Worm (Caenorhabditis elegans) whole organism, L2 larva: ENCODE results near the gene idpc-4.

Experiments used
- C34F6.9 ChIP-seq: fragments of 150-350 bp; optimal IDR thresholded peaks from 2 replicates; lab custom pipeline; 2014; ENCODE audit warnings: missing biosample characterization, missing genetic modification characterization
- R02D3.7 ChIP-seq: fragments of 150-350 bp; optimal IDR thresholded peaks from 2 replicates; lab custom pipeline; 2014; ENCODE audit warnings: missing biosample characterization, missing genetic modification characterization
- Y55F3AM.14 ChIP-seq: fragments of 200-800 bp; sonication (Bioruptor generic); optimal IDR thresholded peaks from 2 replicates; lab custom pipeline; 2018; ENCODE audit warnings: mild to moderate bottlenecking, missing genetic modification characterization, missing compliant biosample characterization
- alr-1 ChIP-seq: fragments of 150-350 bp; optimal IDR thresholded peaks from 2 replicates; lab custom pipeline; 2014; ENCODE audit warnings: missing biosample characterization, missing genetic modification characterization
- aly-2 ChIP-seq: fragments of 150-350 bp; optimal IDR thresholded peaks from 2 replicates; lab custom pipeline; 2014; ENCODE audit warnings: missing biosample characterization, missing genetic modification characterization
- ama-1 ChIP-seq: fragments of 150-350 bp; optimal IDR thresholded peaks from 2 replicates; lab custom pipeline; 2018; ENCODE audit warnings: inconsistent platforms
- blmp-1 ChIP-seq: sonication (generic microtip); optimal IDR thresholded peaks from 2 replicates; lab custom pipeline; 2017; ENCODE audit warnings: missing genetic modification characterization, mild to moderate bottlenecking, missing compliant biosample characterization, antibody characterized with exemption, moderate library complexity; ENCODE audit not compliant: insufficient read depth
- ceh-16 ChIP-seq: fragments of 150-350 bp; optimal IDR thresholded peaks from 2 replicates; lab custom pipeline; 2014; ENCODE audit warnings: missing biosample characterization, missing genetic modification characterization
- ceh-82 ChIP-seq: fragments of 150-350 bp; optimal IDR thresholded peaks from 2 replicates; lab custom pipeline; 2014; ENCODE audit warnings: missing biosample characterization, missing genetic modification characterization
- crh-2 ChIP-seq: sonication (generic microtip); optimal IDR thresholded peaks from 2 replicates; lab custom pipeline; 2017; ENCODE audit warnings: missing biosample characterization, missing genetic modification characterization
- dmd-4 ChIP-seq: sonication (generic microtip); optimal IDR thresholded peaks from 2 replicates; lab custom pipeline; 2017; ENCODE audit warnings: missing biosample characterization, missing genetic modification characterization
- elt-1 ChIP-seq: fragments of 150-350 bp; optimal IDR thresholded peaks from 2 replicates; lab custom pipeline; 2014; ENCODE audit warnings: missing biosample characterization, missing genetic modification characterization
- fos-1 ChIP-seq: fragments of 150-350 bp; optimal IDR thresholded peaks from 2 replicates; lab custom pipeline; 2014; ENCODE audit warnings: missing biosample characterization, missing genetic modification characterization
- gmeb-1 ChIP-seq: fragments of 150-350 bp; optimal IDR thresholded peaks from 2 replicates; lab custom pipeline; 2014; ENCODE audit warnings: missing biosample characterization, missing genetic modification characterization
- lin-11 ChIP-seq: fragments of 150-350 bp; sonication (generic microtip); optimal IDR thresholded peaks from 2 replicates; lab custom pipeline; 2014; ENCODE audit warnings: missing biosample characterization, missing genetic modification characterization, inconsistent platforms, mixed read lengths
- lin-13 ChIP-seq: fragments of 150-350 bp; optimal IDR thresholded peaks from 2 replicates; lab custom pipeline; 2014; ENCODE audit warnings: missing biosample characterization, missing genetic modification reagents, missing genetic modification characterization
- lin-39 ChIP-seq: fragments of 150-350 bp; optimal IDR thresholded peaks from 2 replicates; lab custom pipeline; 2014; ENCODE audit warnings: missing biosample characterization, missing genetic modification reagents, missing genetic modification characterization
- mab-5 ChIP-seq: fragments of 150-350 bp; optimal IDR thresholded peaks from 2 replicates; lab custom pipeline; 2014; ENCODE audit warnings: missing biosample characterization, missing genetic modification characterization
- mbf-1 ChIP-seq: sonication (generic microtip); optimal IDR thresholded peaks from 2 replicates; lab custom pipeline; 2017; ENCODE audit warnings: missing biosample characterization, missing genetic modification characterization
- mdl-1 ChIP-seq, 2 experiments: fragments of 150-350 bp in 1 of 2; sonication (generic microtip) in 1 of 2; optimal IDR thresholded peaks; 2 replicates each; lab custom pipeline; 2017; ENCODE audit warnings: missing biosample characterization in 2 of 2, missing genetic modification characterization in 2 of 2
- nhr-10 ChIP-seq: sonication (generic microtip); optimal IDR thresholded peaks from 2 replicates; lab custom pipeline; 2017; ENCODE audit warnings: missing biosample characterization, missing genetic modification characterization
- nhr-11 ChIP-seq: fragments of 150-350 bp; optimal IDR thresholded peaks from 2 replicates; lab custom pipeline; 2014; ENCODE audit warnings: missing biosample characterization, missing genetic modification characterization
- nhr-129 ChIP-seq: fragments of 150-350 bp; optimal IDR thresholded peaks from 2 replicates; lab custom pipeline; 2014; ENCODE audit warnings: missing biosample characterization, missing genetic modification characterization
- nhr-21 ChIP-seq: fragments of 150-350 bp; optimal IDR thresholded peaks from 2 replicates; lab custom pipeline; 2014; ENCODE audit warnings: missing biosample characterization, missing genetic modification characterization
- nhr-23 ChIP-seq: fragments of 150-350 bp; optimal IDR thresholded peaks from 2 replicates; lab custom pipeline; 2014; ENCODE audit warnings: missing biosample characterization, missing genetic modification reagents, missing genetic modification characterization
- nhr-237 ChIP-seq: fragments of 150-350 bp; optimal IDR thresholded peaks from 2 replicates; lab custom pipeline; 2014; ENCODE audit warnings: missing biosample characterization, missing genetic modification characterization
- nhr-25 ChIP-seq: fragments of 150-350 bp; sonication (generic microtip); optimal IDR thresholded peaks from 3 replicates; lab custom pipeline; 2014; ENCODE audit warnings: missing biosample characterization, missing genetic modification characterization
- nhr-6 ChIP-seq: fragments of 150-350 bp; optimal IDR thresholded peaks from 2 replicates; lab custom pipeline; 2014; ENCODE audit warnings: missing biosample characterization, missing genetic modification characterization
- nhr-77 ChIP-seq: fragments of 150-350 bp; optimal IDR thresholded peaks from 2 replicates; lab custom pipeline; 2014; ENCODE audit warnings: missing biosample characterization, missing genetic modification characterization
- peb-1 ChIP-seq: fragments of 150-350 bp; optimal IDR thresholded peaks from 2 replicates; lab custom pipeline; 2014; ENCODE audit warnings: missing biosample characterization, missing genetic modification characterization
- sem-4 ChIP-seq: fragments of 150-350 bp; optimal IDR thresholded peaks from 2 replicates; lab custom pipeline; 2014; ENCODE audit warnings: missing biosample characterization, missing genetic modification reagents, missing genetic modification characterization
- skn-1 ChIP-seq: sonication (generic microtip); optimal IDR thresholded peaks from 2 replicates; lab custom pipeline; 2017; ENCODE audit warnings: missing biosample characterization, missing genetic modification characterization
- sma-3 ChIP-seq: sonication (generic microtip); optimal IDR thresholded peaks from 2 replicates; lab custom pipeline; 2016; ENCODE audit warnings: missing genetic modification reagents, missing genetic modification characterization, missing compliant biosample characterization
- sma-9 ChIP-seq, 2 experiments: fragments of 150-350 bp in 1 of 2; sonication (generic microtip) in 1 of 2; optimal IDR thresholded peaks; 2 replicates each; lab custom pipeline; 2014 to 2016; ENCODE audit warnings: missing genetic modification characterization in 2 of 2, mild to moderate bottlenecking in 1 of 2, missing biosample characterization in 1 of 2, missing compliant biosample characterization in 1 of 2, missing genetic modification reagents in 1 of 2, moderate library complexity in 1 of 2
- unc-62 ChIP-seq: fragments of 150-350 bp; optimal IDR thresholded peaks from 2 replicates; lab custom pipeline; 2014; ENCODE audit warnings: missing biosample characterization, missing genetic modification reagents, missing genetic modification characterization
- ztf-1 ChIP-seq: fragments of 200-800 bp; sonication (Bioruptor generic); conservative IDR thresholded peaks from 2 replicates; pipeline ENCODE4 v1.3.6; 2022; ENCODE audit warnings: missing genetic modification characterization, missing compliant biosample characterization
- ztf-4 ChIP-seq: fragments of 150-350 bp; optimal IDR thresholded peaks from 2 replicates; lab custom pipeline; 2014; ENCODE audit warnings: missing biosample characterization, missing genetic modification characterization

idpc-4 gene

ce11 chrV:9628603-9629002 is 3.4 kb downstream of the idpc-4 start:
- TF ChIP-seq sma-9 (GFP tag; optimal IDR thresholded peaks at IDR 0.05; lab: Kevin White, UChicago) = no peak
- no peak for TF ChIP-seq sma-9 (tag; optimal IDR thresholded peaks at IDR 0.05; lab: Kevin White, UChicago)
- no peak for TF ChIP-seq lin-11 (tag; lab: Kevin White, UChicago)
- no peak for TF ChIP-seq C34F6.9 (tag; lab: Kevin White, UChicago)
- no peak for TF ChIP-seq nhr-237 (tag; lab: Kevin White, UChicago)
- no peak for TF ChIP-seq ceh-82 (tag; lab: Kevin White, UChicago)
- no peak for TF ChIP-seq unc-62 (GFP tag; lab: Kevin White, UChicago)
- TF ChIP-seq Y55F3AM.14 (GFP tag; lab: Kevin White, UChicago) = no peak
- TF ChIP-seq ama-1 (lab: Kevin White, UChicago) = no peak
- TF ChIP-seq fos-1 (tag; lab: Kevin White, UChicago) = no peak
- no peak for TF ChIP-seq lin-13 (GFP tag; lab: Kevin White, UChicago)
- TF ChIP-seq lin-39 (tag; lab: Kevin White, UChicago) = no peak
- TF ChIP-seq sem-4 = no peak
- no peak for TF ChIP-seq elt-1
- TF ChIP-seq nhr-25 (tag; lab: Kevin White, UChicago) = no peak
- TF ChIP-seq mbf-1 (tag; lab: Kevin White, UChicago) = no peak
- TF ChIP-seq ceh-16 (tag; lab: Kevin White, UChicago) = no peak

ce11 chrV:9629114-9629513 is 3.9 kb downstream of the idpc-4 start, which contains the start of gene idpc-3:
TSS of gene idpc-3 (minus strand) at chrV:9629214.
- no peak for TF ChIP-seq mbf-1 (tag; lab: Kevin White, UChicago)
- no peak for TF ChIP-seq ceh-82 (tag; lab: Kevin White, UChicago)
- TF ChIP-seq nhr-77 = no peak
- TF ChIP-seq nhr-21 = no peak
- TF ChIP-seq sma-9 (GFP tag; optimal IDR thresholded peaks at IDR 0.05; lab: Kevin White, UChicago) = no peak
- no peak for TF ChIP-seq sma-9 (tag; optimal IDR thresholded peaks at IDR 0.05; lab: Kevin White, UChicago)
- no peak for TF ChIP-seq aly-2
- no peak for TF ChIP-seq nhr-11
- TF ChIP-seq ztf-4 = no peak
- no peak for TF ChIP-seq nhr-6 (tag; lab: Kevin White, UChicago)
- no peak for TF ChIP-seq crh-2 (tag; lab: Kevin White, UChicago)
- no peak for TF ChIP-seq unc-62 (GFP tag; lab: Kevin White, UChicago)
- no peak for TF ChIP-seq sma-3 (GFP tag; lab: Kevin White, UChicago)
- TF ChIP-seq skn-1 (tag; lab: Kevin White, UChicago) = no peak

ce11 chrV:9629643-9630042 is 4.4 kb downstream of the idpc-4 start, which contains the start of gene col-146:
TSS of gene col-146 (plus strand) at chrV:9629943.
- TF ChIP-seq nhr-10 (tag; lab: Kevin White, UChicago) = no peak
- TF ChIP-seq ceh-82 (tag; lab: Kevin White, UChicago) = no peak
- no peak for TF ChIP-seq gmeb-1
- TF ChIP-seq peb-1 (tag; lab: Kevin White, UChicago) = no peak
- no peak for TF ChIP-seq R02D3.7 (tag; lab: Kevin White, UChicago)

ce11 chrV:9630542-9630941 is 5.3 kb downstream of the idpc-4 start:
- TF ChIP-seq lin-11 (tag; lab: Kevin White, UChicago) (no peak), nhr-129 (tag; lab: Kevin White, UChicago) (no peak), alr-1 (no peak), sma-3 (GFP tag; lab: Kevin White, UChicago) (no peak), R02D3.7 (tag; lab: Kevin White, UChicago) (no peak), nhr-77 (no peak)
- TF ChIP-seq, all 48 proteins: peak for 0

ce11 chrV:9630944-9631343 is 5.7 kb downstream of the idpc-4 start, which contains the start of gene T06E4.5:
TSS of gene T06E4.5 (plus strand) at chrV:9631244.
- TF ChIP-seq blmp-1 (no peak), nhr-25 (tag; lab: Kevin White, UChicago) (no peak), ztf-1 (GFP tag; lab: Robert Waterston, UW) (no peak), ztf-4 (no peak), dmd-4 (tag; lab: Kevin White, UChicago) (no peak), elt-1 (no peak), mab-5 (tag; lab: Kevin White, UChicago) (no peak), sma-9 (GFP tag; optimal IDR thresholded peaks at IDR 0.05; lab: Kevin White, UChicago) (no peak), sma-9 (tag; optimal IDR thresholded peaks at IDR 0.05; lab: Kevin White, UChicago) (no peak), C34F6.9 (tag; lab: Kevin White, UChicago) (no peak), sem-4 (no peak), nhr-129 (tag; lab: Kevin White, UChicago) (no peak), ceh-16 (tag; lab: Kevin White, UChicago) (no peak), nhr-23 (tag; lab: Kevin White, UChicago) (no peak), mdl-1 (tag; optimal IDR thresholded peaks at IDR 0.05; lab: Kevin White, UChicago) (no peak)
